Worm (Caenorhabditis elegans) whole organism, young adult: ENCODE measurements around the gene mcm-10.

Source experiments
- athp-1 ChIP-seq: sonication (generic microtip); optimal IDR thresholded peaks from 2 replicates; lab custom pipeline; 2017; ENCODE audit warnings: mild to moderate bottlenecking, missing genetic modification characterization, missing compliant biosample characterization
- hmg-20 ChIP-seq: fragments of 200-800 bp; sonication (Bioruptor generic); IDR thresholded peaks from 2 replicates; pipeline ENCODE4 v1.3.6; 2022; ENCODE audit warnings: missing genetic modification reagents, missing genetic modification characterization, missing compliant biosample characterization
- sdz-38 ChIP-seq: sonication (generic microtip); optimal IDR thresholded peaks from 2 replicates; lab custom pipeline; 2016; ENCODE audit warnings: missing genotype, missing genetic modification characterization, missing compliant biosample characterization

DNA sequence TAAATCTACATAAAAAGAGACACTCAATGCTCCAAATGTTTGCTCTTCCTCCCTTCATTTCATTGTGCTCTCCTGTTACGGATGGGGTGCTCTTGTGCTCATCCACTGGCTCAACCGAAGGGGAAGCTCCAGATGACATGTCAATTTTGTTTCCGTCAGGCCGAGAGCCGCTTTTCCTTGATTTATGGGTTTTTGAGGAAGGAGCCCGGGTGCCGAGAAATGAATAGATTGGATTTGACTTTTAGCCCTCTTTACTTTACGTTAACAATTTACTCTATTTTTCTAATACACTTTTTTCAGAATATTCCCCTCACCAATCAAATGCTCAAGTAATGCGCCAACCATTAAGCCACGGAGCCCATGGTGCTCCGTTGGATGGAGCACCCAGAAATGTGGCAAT lies 42.8 kb downstream of the mcm-10 start, which contains the start of gene T28D6.4:
- TF ChIP-seq hmg-20 = no peak
- no peak for TF ChIP-seq sdz-38 (tag; lab: Kevin White, UChicago)
- no peak for TF ChIP-seq athp-1 (tag; lab: Kevin White, UChicago)
